Worm (Caenorhabditis elegans) whole organism, late embryonic: ENCODE results near the gene F44E2.4.

Experiments used
- C38D4.7 ChIP-seq: fragments of 200-800 bp; sonication (Bioruptor generic); optimal IDR thresholded peaks from 2 replicates; lab custom pipeline; 2018; ENCODE audit warnings: mild to moderate bottlenecking, missing genetic modification characterization, moderate library complexity, missing compliant biosample characterization
- F13H6.1 ChIP-seq: sonication (generic microtip); optimal IDR thresholded peaks from 2 replicates; lab custom pipeline; 2016; ENCODE audit warnings: missing genetic modification characterization, missing compliant biosample characterization
- K02D7.2 ChIP-seq: sonication (generic microtip); optimal IDR thresholded peaks from 2 replicates; lab custom pipeline; 2017; ENCODE audit warnings: mild to moderate bottlenecking, missing genetic modification characterization, missing compliant biosample characterization
- K09A11.1 ChIP-seq: sonication (generic microtip); optimal IDR thresholded peaks from 2 replicates; lab custom pipeline; 2017; ENCODE audit warnings: antibody characterized with exemption, mild to moderate bottlenecking, missing genetic modification characterization, missing compliant biosample characterization; ENCODE audit not compliant: insufficient read depth
- Y22D7AL.16 ChIP-seq: sonication (generic microtip); optimal IDR thresholded peaks from 2 replicates; lab custom pipeline; 2016; ENCODE audit warnings: missing genetic modification characterization, missing compliant biosample characterization
- ahr-1 ChIP-seq: sonication (generic microtip); optimal IDR thresholded peaks from 2 replicates; lab custom pipeline; 2016; ENCODE audit warnings: missing genetic modification characterization, missing compliant biosample characterization
- ama-1 ChIP-seq: fragments of 150-350 bp; optimal IDR thresholded peaks from 2 replicates; lab custom pipeline; 2014
- ceh-18 ChIP-seq: sonication (generic microtip); optimal IDR thresholded peaks from 2 replicates; lab custom pipeline; 2016; ENCODE audit warnings: missing genetic modification characterization, missing compliant biosample characterization
- ceh-2 ChIP-seq: sonication (generic microtip); optimal IDR thresholded peaks from 2 replicates; lab custom pipeline; 2016; ENCODE audit warnings: missing genotype, missing genetic modification characterization, missing compliant biosample characterization
- ceh-31 ChIP-seq: sonication (generic microtip); optimal IDR thresholded peaks from 2 replicates; lab custom pipeline; 2016; ENCODE audit warnings: missing genetic modification characterization, missing compliant biosample characterization
- ceh-34 ChIP-seq: sonication (generic microtip); optimal IDR thresholded peaks from 2 replicates; lab custom pipeline; 2016; ENCODE audit warnings: mild to moderate bottlenecking, missing genetic modification characterization, missing compliant biosample characterization
- ceh-45 ChIP-seq: fragments of 200-800 bp; sonication (Bioruptor generic); IDR thresholded peaks from 2 replicates; pipeline ENCODE4 v1.3.6; 2022; ENCODE audit warnings: missing genetic modification reagents, missing genetic modification characterization, missing compliant biosample characterization
- ceh-9 ChIP-seq: sonication (generic microtip); optimal IDR thresholded peaks from 2 replicates; lab custom pipeline; 2016; ENCODE audit warnings: mild to moderate bottlenecking, missing genetic modification characterization, inconsistent platforms, missing compliant biosample characterization
- che-1 ChIP-seq: sonication (generic microtip); optimal IDR thresholded peaks from 2 replicates; lab custom pipeline; 2016; ENCODE audit warnings: mild to moderate bottlenecking, missing genetic modification characterization, missing compliant biosample characterization
- dmd-4 ChIP-seq: sonication (generic microtip); optimal IDR thresholded peaks from 2 replicates; lab custom pipeline; 2016; ENCODE audit warnings: borderline replicate concordance, missing genetic modification characterization, missing compliant biosample characterization
- elt-2 ChIP-seq: sonication (generic microtip); optimal IDR thresholded peaks from 2 replicates; lab custom pipeline; 2016; ENCODE audit warnings: missing genetic modification reagents, missing genetic modification characterization, missing compliant biosample characterization
- elt-4 ChIP-seq: sonication (generic microtip); optimal IDR thresholded peaks from 2 replicates; lab custom pipeline; 2016; ENCODE audit warnings: missing genetic modification characterization, missing compliant biosample characterization
- ets-4 ChIP-seq: sonication (generic microtip); optimal IDR thresholded peaks from 2 replicates; lab custom pipeline; 2016; ENCODE audit warnings: missing genetic modification characterization, missing compliant biosample characterization
- fax-1 ChIP-seq: sonication (generic microtip); optimal IDR thresholded peaks from 2 replicates; lab custom pipeline; 2016; ENCODE audit warnings: missing genotype, missing genetic modification characterization, missing compliant biosample characterization
- fkh-10 ChIP-seq: fragments of 150-350 bp; optimal IDR thresholded peaks from 2 replicates; lab custom pipeline; 2014; ENCODE audit warnings: missing biosample characterization, missing genetic modification reagents, missing genetic modification characterization
- fkh-6 ChIP-seq: sonication (generic microtip); optimal IDR thresholded peaks from 2 replicates; lab custom pipeline; 2016; ENCODE audit warnings: missing genetic modification characterization, missing compliant biosample characterization
- hlh-13 ChIP-seq: fragments of 200-800 bp; sonication (Bioruptor generic); optimal IDR thresholded peaks from 2 replicates; lab custom pipeline; 2018; ENCODE audit warnings: mild to moderate bottlenecking, missing genetic modification characterization, missing compliant biosample characterization
- hlh-15 ChIP-seq: sonication (generic microtip); optimal IDR thresholded peaks from 2 replicates; lab custom pipeline; 2016; ENCODE audit warnings: missing genetic modification characterization, missing compliant biosample characterization
- hlh-30 ChIP-seq: sonication (generic microtip); optimal IDR thresholded peaks from 2 replicates; lab custom pipeline; 2017; ENCODE audit warnings: antibody characterized with exemption, missing genetic modification characterization, missing compliant biosample characterization; ENCODE audit not compliant: insufficient read depth
- lim-6 ChIP-seq: sonication (generic microtip); optimal IDR thresholded peaks from 2 replicates; lab custom pipeline; 2016; ENCODE audit warnings: missing genetic modification characterization, missing compliant biosample characterization
- madf-2 ChIP-seq: sonication (generic microtip); optimal IDR thresholded peaks from 2 replicates; lab custom pipeline; 2017; ENCODE audit warnings: missing genetic modification characterization, missing compliant biosample characterization
- nfya-1 ChIP-seq: sonication (generic microtip); optimal IDR thresholded peaks from 2 replicates; lab custom pipeline; 2017; ENCODE audit warnings: missing genetic modification characterization, mild to moderate bottlenecking, missing compliant biosample characterization, antibody characterized with exemption, moderate library complexity
- npax-4 ChIP-seq: sonication (generic microtip); optimal IDR thresholded peaks from 2 replicates; lab custom pipeline; 2016; ENCODE audit warnings: missing genetic modification characterization, missing compliant biosample characterization
- odd-2 ChIP-seq: sonication (generic microtip); optimal IDR thresholded peaks from 2 replicates; lab custom pipeline; 2017; ENCODE audit warnings: antibody characterized with exemption, mild to moderate bottlenecking, missing genetic modification characterization, missing compliant biosample characterization
- pag-3 ChIP-seq: sonication (generic microtip); optimal IDR thresholded peaks from 2 replicates; lab custom pipeline; 2016; ENCODE audit warnings: missing compliant biosample characterization, missing genetic modification characterization, borderline replicate concordance
- pax-1 ChIP-seq: fragments of 150-350 bp; optimal IDR thresholded peaks from 2 replicates; lab custom pipeline; 2014; ENCODE audit warnings: missing biosample characterization, missing genetic modification characterization
- pros-1 ChIP-seq: fragments of 150-350 bp; optimal IDR thresholded peaks from 2 replicates; lab custom pipeline; 2014; ENCODE audit warnings: missing biosample characterization, missing genetic modification reagents, missing genetic modification characterization
- ref-2 ChIP-seq: sonication (generic microtip); optimal IDR thresholded peaks from 2 replicates; lab custom pipeline; 2016; ENCODE audit warnings: missing genetic modification characterization, missing compliant biosample characterization
- rnt-1 ChIP-seq: sonication (generic microtip); optimal IDR thresholded peaks from 2 replicates; lab custom pipeline; 2016; ENCODE audit warnings: missing genetic modification characterization, missing compliant biosample characterization
- sox-2 ChIP-seq: fragments of 200-800 bp; sonication (Bioruptor generic); IDR thresholded peaks from 2 replicates; pipeline ENCODE4 v1.3.6; 2022; ENCODE audit warnings: missing genetic modification reagents, missing genetic modification characterization, missing compliant biosample characterization
- sox-4 ChIP-seq: sonication (generic microtip); optimal IDR thresholded peaks from 2 replicates; lab custom pipeline; 2017; ENCODE audit warnings: mild to moderate bottlenecking, missing genetic modification characterization, inconsistent platforms, missing compliant biosample characterization
- syd-9 ChIP-seq: sonication (generic microtip); optimal IDR thresholded peaks from 2 replicates; lab custom pipeline; 2016; ENCODE audit warnings: mild to moderate bottlenecking, missing genetic modification characterization, moderate library complexity, missing compliant biosample characterization
- tbx-2 ChIP-seq: sonication (generic microtip); optimal IDR thresholded peaks from 2 replicates; lab custom pipeline; 2016; ENCODE audit warnings: missing genetic modification characterization, missing compliant biosample characterization
- ttx-3 ChIP-seq: sonication (generic microtip); optimal IDR thresholded peaks from 2 replicates; lab custom pipeline; 2016; ENCODE audit warnings: missing genetic modification reagents, missing genetic modification characterization, missing compliant biosample characterization
- unc-42 ChIP-seq: sonication (generic microtip); optimal IDR thresholded peaks from 2 replicates; lab custom pipeline; 2016; ENCODE audit warnings: missing genotype, missing genetic modification characterization, missing compliant biosample characterization
- unc-55 ChIP-seq: sonication (generic microtip); optimal IDR thresholded peaks from 2 replicates; lab custom pipeline; 2017; ENCODE audit warnings: missing biosample characterization, missing genetic modification reagents, missing genetic modification characterization
- unc-86 ChIP-seq: sonication (generic microtip); optimal IDR thresholded peaks from 2 replicates; lab custom pipeline; 2016; ENCODE audit warnings: missing genetic modification characterization, missing compliant biosample characterization
- zip-5 ChIP-seq: sonication (generic microtip); optimal IDR thresholded peaks from 2 replicates; lab custom pipeline; 2016; ENCODE audit warnings: missing genetic modification characterization, missing compliant biosample characterization
- ztf-16 ChIP-seq: sonication (generic microtip); optimal IDR thresholded peaks from 2 replicates; lab custom pipeline; 2017; ENCODE audit warnings: missing genetic modification characterization, missing compliant biosample characterization

The F44E2.4 gene

ce11 chrIII:8799964-8800795 is 38.0 kb downstream of the F44E2.4 start, which contains the start of gene F54F2.6 (continued):
- peak; percentile 81 for TF ChIP-seq ref-2 (tag; lab: Kevin White, UChicago)
- TF ChIP-seq elt-2 (tag; lab: Kevin White, UChicago), result peak; percentile 44
- TF ChIP-seq sox-2 (GFP tag; lab: Robert Waterston, UW), result peak; percentile 56
- TF ChIP-seq pros-1 (tag; lab: Kevin White, UChicago), result peak; percentile 78
- no peak for TF ChIP-seq K02D7.2 (tag; lab: Kevin White, UChicago)
- peak; percentile 14 for TF ChIP-seq zip-5 (tag; lab: Kevin White, UChicago)
- TF ChIP-seq ceh-34 (tag; lab: Kevin White, UChicago), result peak; percentile 88
- peak; percentile 41 for TF ChIP-seq ztf-16
- no peak for TF ChIP-seq dmd-4 (tag; lab: Kevin White, UChicago)
- peak; percentile 57 for TF ChIP-seq unc-86 (tag; lab: Kevin White, UChicago)
- TF ChIP-seq fkh-6 (tag; lab: Kevin White, UChicago), result no peak
- peak; percentile 64 for TF ChIP-seq ama-1 (lab: Kevin White, UChicago)
- no peak for TF ChIP-seq lim-6 (tag; lab: Kevin White, UChicago)
- TF ChIP-seq Y22D7AL.16, result no peak

- TF ChIP-seq ceh-18 (tag; lab: Kevin White, UChicago), result peak; percentile 33
- TF ChIP-seq ceh-31 (tag; lab: Kevin White, UChicago), result peak; percentile 50
- peak; percentile 66 for TF ChIP-seq nfya-1 (tag; lab: Kevin White, UChicago)
- TF ChIP-seq elt-2 (tag; lab: Kevin White, UChicago), result peak; percentile 65
- TF ChIP-seq che-1, result no peak
- peak; percentile 19 for TF ChIP-seq hlh-30 (tag; lab: Kevin White, UChicago)
- TF ChIP-seq unc-55 (GFP tag; lab: Kevin White, UChicago), result peak; percentile 60
- no peak for TF ChIP-seq lim-6 (tag; lab: Kevin White, UChicago)
- peak; percentile 23 for TF ChIP-seq tbx-2 (tag; lab: Kevin White, UChicago)
- TF ChIP-seq unc-42 (tag; lab: Kevin White, UChicago), result peak; percentile 20
- no peak for TF ChIP-seq F13H6.1
Observed at ce11 chrIII:8797211-8797733, 41.0 kb downstream of the F44E2.4 start.

DNA sequence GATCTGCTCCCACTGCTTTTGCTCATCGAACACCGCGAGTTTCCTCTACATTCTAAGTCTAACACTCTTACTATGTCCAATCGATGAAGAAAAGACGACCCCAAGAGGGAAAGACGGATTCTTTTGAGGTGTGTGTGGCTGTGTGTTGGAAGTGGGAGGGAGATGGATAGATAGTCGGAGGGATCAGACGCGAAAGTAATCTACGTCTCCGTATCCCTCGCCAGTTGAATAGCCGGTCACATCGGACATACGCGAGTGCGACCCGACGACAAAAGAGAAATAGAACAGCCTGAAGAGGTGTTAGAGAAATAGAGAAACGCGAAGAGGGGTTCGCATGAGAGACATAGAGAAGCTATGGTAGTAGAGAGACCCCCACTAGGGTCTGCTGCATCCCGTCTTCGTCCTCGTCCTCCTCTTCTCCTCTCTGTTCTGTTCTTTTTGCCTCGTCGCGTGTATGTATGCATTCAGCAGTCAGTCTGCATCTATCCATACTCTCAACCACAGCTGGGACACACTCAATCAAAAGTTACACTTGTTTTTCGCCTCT is 42.6 kb downstream of the F44E2.4 start:
- TF ChIP-seq K02D7.2 (tag; lab: Kevin White, UChicago), result no peak
- peak; percentile 96 for TF ChIP-seq nfya-1 (tag; lab: Kevin White, UChicago)
- TF ChIP-seq elt-2 (tag; lab: Kevin White, UChicago), result peak; percentile 17
- peak; percentile 9 for TF ChIP-seq madf-2 (tag; lab: Kevin White, UChicago)
- no peak for TF ChIP-seq Y22D7AL.16
- TF ChIP-seq ceh-18 (tag; lab: Kevin White, UChicago), result peak; percentile 90
- no peak for TF ChIP-seq pag-3 (tag; lab: Kevin White, UChicago)
- no peak for TF ChIP-seq fax-1 (tag; lab: Kevin White, UChicago)
- TF ChIP-seq ets-4, result peak; percentile 25
- no peak for TF ChIP-seq elt-4 (tag; lab: Kevin White, UChicago)
- peak; percentile 54 for TF ChIP-seq ceh-2 (tag; lab: Kevin White, UChicago)
- TF ChIP-seq C38D4.7 (GFP tag; lab: Kevin White, UChicago), result no peak
- no peak for TF ChIP-seq ttx-3 (tag; lab: Kevin White, UChicago)
- TF ChIP-seq dmd-4 (tag; lab: Kevin White, UChicago), result peak; percentile 6
- TF ChIP-seq pros-1 (tag; lab: Kevin White, UChicago), result peak; percentile 93
- no peak for TF ChIP-seq ceh-9 (tag; lab: Kevin White, UChicago)
- TF ChIP-seq npax-4 (tag; lab: Kevin White, UChicago), result no peak
- TF ChIP-seq fkh-10 (GFP tag; lab: Kevin White, UChicago), result no peak
- no peak for TF ChIP-seq hlh-13 (GFP tag; lab: Kevin White, UChicago)
- peak; percentile 89 for TF ChIP-seq rnt-1 (tag; lab: Kevin White, UChicago)
- TF ChIP-seq hlh-15, result no peak
- peak; percentile 10 for TF ChIP-seq che-1
- TF ChIP-seq unc-42 (tag; lab: Kevin White, UChicago), result peak; percentile 69
- TF ChIP-seq ceh-45 (GFP tag; lab: Robert Waterston, UW), result no peak
- TF ChIP-seq ahr-1, result no peak
- TF ChIP-seq lim-6 (tag; lab: Kevin White, UChicago), result peak; percentile 3
- peak; percentile 73 for TF ChIP-seq syd-9
- peak; percentile 93 for TF ChIP-seq ceh-34 (tag; lab: Kevin White, UChicago)
- TF ChIP-seq odd-2 (tag; lab: Kevin White, UChicago), result no peak
- no peak for TF ChIP-seq pax-1
- TF ChIP-seq sox-2 (GFP tag; lab: Robert Waterston, UW), result peak; percentile 75
- peak; percentile 33 for TF ChIP-seq K09A11.1
- TF ChIP-seq sox-4 (tag; lab: Kevin White, UChicago), result no peak
